Worm (Caenorhabditis elegans) whole organism, late embryonic: ENCODE data around the gene fipr-18.

Source experiments
- C08G9.2 ChIP-seq: sonication (generic microtip); optimal IDR thresholded peaks from 2 replicates; lab custom pipeline; 2016; ENCODE audit warnings: mild to moderate bottlenecking, missing genetic modification characterization, moderate library complexity, missing compliant biosample characterization
- C38D4.7 ChIP-seq: fragments of 200-800 bp; sonication (Bioruptor generic); optimal IDR thresholded peaks from 2 replicates; lab custom pipeline; 2018; ENCODE audit warnings: mild to moderate bottlenecking, missing genetic modification characterization, moderate library complexity, missing compliant biosample characterization
- K02D7.2 ChIP-seq: sonication (generic microtip); optimal IDR thresholded peaks from 2 replicates; lab custom pipeline; 2017; ENCODE audit warnings: mild to moderate bottlenecking, missing genetic modification characterization, missing compliant biosample characterization
- K09A11.1 ChIP-seq: sonication (generic microtip); optimal IDR thresholded peaks from 2 replicates; lab custom pipeline; 2017; ENCODE audit warnings: antibody characterized with exemption, mild to moderate bottlenecking, missing genetic modification characterization, missing compliant biosample characterization; ENCODE audit not compliant: insufficient read depth
- Y22D7AL.16 ChIP-seq: sonication (generic microtip); optimal IDR thresholded peaks from 2 replicates; lab custom pipeline; 2016; ENCODE audit warnings: missing genetic modification characterization, missing compliant biosample characterization
- ceh-14 ChIP-seq: sonication (generic microtip); optimal IDR thresholded peaks from 2 replicates; lab custom pipeline; 2016; ENCODE audit warnings: missing genotype, missing genetic modification characterization, missing compliant biosample characterization
- ceh-18 ChIP-seq: sonication (generic microtip); optimal IDR thresholded peaks from 2 replicates; lab custom pipeline; 2016; ENCODE audit warnings: missing genetic modification characterization, missing compliant biosample characterization
- ceh-19 ChIP-seq: fragments of 200-800 bp; sonication (Bioruptor generic); optimal IDR thresholded peaks from 2 replicates; lab custom pipeline; 2018; ENCODE audit warnings: mild to moderate bottlenecking, missing genetic modification characterization, missing compliant biosample characterization
- ceh-2 ChIP-seq: sonication (generic microtip); optimal IDR thresholded peaks from 2 replicates; lab custom pipeline; 2016; ENCODE audit warnings: missing genotype, missing genetic modification characterization, missing compliant biosample characterization
- ceh-22 ChIP-seq: sonication (generic microtip); optimal IDR thresholded peaks from 2 replicates; lab custom pipeline; 2017; ENCODE audit warnings: missing biosample characterization, missing genetic modification characterization
- ceh-30 ChIP-seq: fragments of 150-350 bp; optimal IDR thresholded peaks from 2 replicates; lab custom pipeline; 2014; ENCODE audit warnings: missing biosample characterization, missing genetic modification characterization
- ceh-31 ChIP-seq: sonication (generic microtip); optimal IDR thresholded peaks from 2 replicates; lab custom pipeline; 2016; ENCODE audit warnings: missing genetic modification characterization, missing compliant biosample characterization
- ceh-34 ChIP-seq: sonication (generic microtip); optimal IDR thresholded peaks from 2 replicates; lab custom pipeline; 2016; ENCODE audit warnings: mild to moderate bottlenecking, missing genetic modification characterization, missing compliant biosample characterization
- ceh-48 ChIP-seq: sonication (generic microtip); optimal IDR thresholded peaks from 2 replicates; lab custom pipeline; 2016; ENCODE audit warnings: missing genetic modification characterization, inconsistent platforms, missing compliant biosample characterization
- che-1 ChIP-seq: sonication (generic microtip); optimal IDR thresholded peaks from 2 replicates; lab custom pipeline; 2016; ENCODE audit warnings: mild to moderate bottlenecking, missing genetic modification characterization, missing compliant biosample characterization
- dmd-4 ChIP-seq: sonication (generic microtip); optimal IDR thresholded peaks from 2 replicates; lab custom pipeline; 2016; ENCODE audit warnings: borderline replicate concordance, missing genetic modification characterization, missing compliant biosample characterization
- dve-1 ChIP-seq: sonication (generic microtip); optimal IDR thresholded peaks from 2 replicates; lab custom pipeline; 2017; ENCODE audit warnings: antibody characterized with exemption, mild to moderate bottlenecking, missing genetic modification characterization, missing compliant biosample characterization
- elt-2 ChIP-seq: sonication (generic microtip); optimal IDR thresholded peaks from 2 replicates; lab custom pipeline; 2016; ENCODE audit warnings: missing genetic modification reagents, missing genetic modification characterization, missing compliant biosample characterization
- ets-4 ChIP-seq: sonication (generic microtip); optimal IDR thresholded peaks from 2 replicates; lab custom pipeline; 2016; ENCODE audit warnings: missing genetic modification characterization, missing compliant biosample characterization
- eyg-1 ChIP-seq: sonication (generic microtip); optimal IDR thresholded peaks from 2 replicates; lab custom pipeline; 2016; ENCODE audit warnings: missing genotype, missing genetic modification characterization, missing compliant biosample characterization
- fax-1 ChIP-seq: sonication (generic microtip); optimal IDR thresholded peaks from 2 replicates; lab custom pipeline; 2016; ENCODE audit warnings: missing genotype, missing genetic modification characterization, missing compliant biosample characterization
- fkh-6 ChIP-seq: sonication (generic microtip); optimal IDR thresholded peaks from 2 replicates; lab custom pipeline; 2016; ENCODE audit warnings: missing genetic modification characterization, missing compliant biosample characterization
- gmeb-2 ChIP-seq: sonication (generic microtip); optimal IDR thresholded peaks from 2 replicates; lab custom pipeline; 2016; ENCODE audit warnings: missing genetic modification characterization, inconsistent platforms, missing compliant biosample characterization
- hlh-13 ChIP-seq: fragments of 200-800 bp; sonication (Bioruptor generic); optimal IDR thresholded peaks from 2 replicates; lab custom pipeline; 2018; ENCODE audit warnings: mild to moderate bottlenecking, missing genetic modification characterization, missing compliant biosample characterization
- hlh-15 ChIP-seq: sonication (generic microtip); optimal IDR thresholded peaks from 2 replicates; lab custom pipeline; 2016; ENCODE audit warnings: missing genetic modification characterization, missing compliant biosample characterization
- hlh-30 ChIP-seq: sonication (generic microtip); optimal IDR thresholded peaks from 2 replicates; lab custom pipeline; 2017; ENCODE audit warnings: antibody characterized with exemption, missing genetic modification characterization, missing compliant biosample characterization; ENCODE audit not compliant: insufficient read depth
- hlh-6 ChIP-seq: sonication (generic microtip); optimal IDR thresholded peaks from 2 replicates; lab custom pipeline; 2016; ENCODE audit warnings: missing genotype, missing genetic modification characterization, missing compliant biosample characterization
- hlh-8 ChIP-seq: sonication (generic microtip); optimal IDR thresholded peaks from 2 replicates; lab custom pipeline; 2016; ENCODE audit warnings: missing genotype, missing genetic modification characterization, missing compliant biosample characterization
- madf-2 ChIP-seq: sonication (generic microtip); optimal IDR thresholded peaks from 2 replicates; lab custom pipeline; 2017; ENCODE audit warnings: missing genetic modification characterization, missing compliant biosample characterization
- mec-3 ChIP-seq: sonication (generic microtip); optimal IDR thresholded peaks from 2 replicates; lab custom pipeline; 2016; ENCODE audit warnings: borderline replicate concordance, missing genetic modification characterization, missing compliant biosample characterization
- nfya-1 ChIP-seq: sonication (generic microtip); optimal IDR thresholded peaks from 2 replicates; lab custom pipeline; 2017; ENCODE audit warnings: missing genetic modification characterization, mild to moderate bottlenecking, missing compliant biosample characterization, antibody characterized with exemption, moderate library complexity
- nhr-11 ChIP-seq: fragments of 150-350 bp; optimal IDR thresholded peaks from 2 replicates; lab custom pipeline; 2014; ENCODE audit warnings: missing biosample characterization, missing genetic modification characterization
- nhr-232 ChIP-seq: sonication (generic microtip); optimal IDR thresholded peaks from 2 replicates; lab custom pipeline; 2016; ENCODE audit warnings: missing genetic modification characterization, missing compliant biosample characterization
- pat-9 ChIP-seq: fragments of 200-800 bp; sonication (Bioruptor generic); optimal IDR thresholded peaks from 2 replicates; lab custom pipeline; 2018; ENCODE audit warnings: mild to moderate bottlenecking, missing genetic modification characterization, moderate library complexity, missing compliant biosample characterization
- pax-1 ChIP-seq: fragments of 150-350 bp; optimal IDR thresholded peaks from 2 replicates; lab custom pipeline; 2014; ENCODE audit warnings: missing biosample characterization, missing genetic modification characterization
- pha-4 ChIP-seq: fragments of 150-350 bp; optimal IDR thresholded peaks from 2 replicates; lab custom pipeline; 2018; ENCODE audit warnings: missing biosample characterization, missing genetic modification reagents, missing genetic modification characterization
- pqm-1 ChIP-seq: sonication (generic microtip); optimal IDR thresholded peaks from 2 replicates; lab custom pipeline; 2016; ENCODE audit warnings: missing genetic modification characterization, missing compliant biosample characterization
- pros-1 ChIP-seq: fragments of 150-350 bp; optimal IDR thresholded peaks from 2 replicates; lab custom pipeline; 2014; ENCODE audit warnings: missing biosample characterization, missing genetic modification reagents, missing genetic modification characterization
- rnt-1 ChIP-seq: sonication (generic microtip); optimal IDR thresholded peaks from 2 replicates; lab custom pipeline; 2016; ENCODE audit warnings: missing genetic modification characterization, missing compliant biosample characterization
- sdc-2 ChIP-seq: sonication (generic microtip); optimal IDR thresholded peaks from 2 replicates; lab custom pipeline; 2016; ENCODE audit warnings: missing genotype, missing genetic modification characterization, missing compliant biosample characterization
- sox-2 ChIP-seq: fragments of 200-800 bp; sonication (Bioruptor generic); IDR thresholded peaks from 2 replicates; pipeline ENCODE4 v1.3.6; 2022; ENCODE audit warnings: missing genetic modification reagents, missing genetic modification characterization, missing compliant biosample characterization
- sox-4 ChIP-seq: sonication (generic microtip); optimal IDR thresholded peaks from 2 replicates; lab custom pipeline; 2017; ENCODE audit warnings: mild to moderate bottlenecking, missing genetic modification characterization, inconsistent platforms, missing compliant biosample characterization
- syd-9 ChIP-seq: sonication (generic microtip); optimal IDR thresholded peaks from 2 replicates; lab custom pipeline; 2016; ENCODE audit warnings: mild to moderate bottlenecking, missing genetic modification characterization, moderate library complexity, missing compliant biosample characterization
- tbx-2 ChIP-seq: sonication (generic microtip); optimal IDR thresholded peaks from 2 replicates; lab custom pipeline; 2016; ENCODE audit warnings: missing genetic modification characterization, missing compliant biosample characterization
- ttx-3 ChIP-seq: sonication (generic microtip); optimal IDR thresholded peaks from 2 replicates; lab custom pipeline; 2016; ENCODE audit warnings: missing genetic modification reagents, missing genetic modification characterization, missing compliant biosample characterization
- unc-3 ChIP-seq, 2 experiments: fragments of 200-800 bp in 1 of 2; sonication (Bioruptor generic) in 1 of 2; sonication (generic microtip) in 1 of 2; conservative IDR thresholded peaks in 1 of 2; optimal IDR thresholded peaks in 1 of 2; 2 replicates each; pipeline versions ENCODE4 v1.3.6 to Lab custom; 2016 to 2022; ENCODE audit warnings: missing compliant biosample characterization in 2 of 2, missing genetic modification characterization in 2 of 2, missing genetic modification reagents in 1 of 2
- unc-42 ChIP-seq: sonication (generic microtip); optimal IDR thresholded peaks from 2 replicates; lab custom pipeline; 2016; ENCODE audit warnings: missing genotype, missing genetic modification characterization, missing compliant biosample characterization
- unc-55 ChIP-seq: sonication (generic microtip); optimal IDR thresholded peaks from 2 replicates; lab custom pipeline; 2017; ENCODE audit warnings: missing biosample characterization, missing genetic modification reagents, missing genetic modification characterization
- zip-5 ChIP-seq: sonication (generic microtip); optimal IDR thresholded peaks from 2 replicates; lab custom pipeline; 2016; ENCODE audit warnings: missing genetic modification characterization, missing compliant biosample characterization

The fipr-18 gene

ce11 chrIII:7498346-7498745 is 39.2 kb downstream of the fipr-18 start (continued):
- TF ChIP-seq elt-2 (peak; percentile 89), hlh-30 (tag; lab: Kevin White, UChicago) (peak; percentile 49), ets-4 (tag; lab: Kevin White, UChicago) (peak; percentile 26), unc-42 (tag; lab: Kevin White, UChicago) (peak; percentile 62), pha-4 (tag; lab: Kevin White, UChicago) (no peak), K09A11.1 (tag; lab: Kevin White, UChicago) (no peak), ceh-14 (tag; lab: Kevin White, UChicago) (peak; percentile 50), madf-2 (no peak), unc-55 (GFP tag; lab: Kevin White, UChicago) (peak; percentile 71), ceh-19 (GFP tag; lab: Kevin White, UChicago) (peak; percentile 25), nfya-1 (tag; lab: Kevin White, UChicago) (peak; percentile 84), pros-1 (tag; lab: Kevin White, UChicago) (no peak)
- TF ChIP-seq, all 69 proteins: peak for 17

ce11 chrIII:7499421-7499902 is 40.3 kb downstream of the fipr-18 start, which contains the start of the genes C07H6.9 and sap-140:
C07H6.9 (minus strand) TSS chrIII:7499471.
sap-140 (plus strand) TSS chrIII:7499738.
- TF ChIP-seq zip-5 (tag; lab: Kevin White, UChicago) (no peak), fax-1 (tag; lab: Kevin White, UChicago) (no peak), elt-2 (peak; percentile 21), hlh-30 (tag; lab: Kevin White, UChicago) (no peak), unc-55 (GFP tag; lab: Kevin White, UChicago) (no peak), ceh-18 (tag; lab: Kevin White, UChicago) (no peak), fkh-6 (no peak), hlh-15 (tag; lab: Kevin White, UChicago) (no peak), C38D4.7 (GFP tag; lab: Kevin White, UChicago) (no peak), C08G9.2 (tag; lab: Kevin White, UChicago) (no peak), sox-2 (GFP tag; lab: Robert Waterston, UW) (no peak), ceh-19 (GFP tag; lab: Kevin White, UChicago) (no peak), pqm-1 (no peak), ttx-3 (tag; lab: Kevin White, UChicago) (no peak), eyg-1 (tag; lab: Kevin White, UChicago) (no peak), che-1 (no peak), pax-1 (tag; lab: Kevin White, UChicago) (no peak), ceh-48 (tag; lab: Kevin White, UChicago) (no peak), nhr-11 (no peak), ceh-30 (tag; lab: Kevin White, UChicago) (peak; percentile 73), nfya-1 (tag; lab: Kevin White, UChicago) (peak; percentile 42), ceh-22 (no peak), unc-3 (GFP tag; conservative IDR thresholded peaks at IDR 0.05; lab: Robert Waterston, UW) (no peak), unc-3 (tag; optimal IDR thresholded peaks at IDR 0.05; lab: Kevin White, UChicago) (no peak), Y22D7AL.16 (tag; lab: Kevin White, UChicago) (no peak), K02D7.2 (tag; lab: Kevin White, UChicago) (no peak), mec-3 (tag; lab: Kevin White, UChicago) (no peak), syd-9 (no peak), madf-2 (no peak), gmeb-2 (tag; lab: Kevin White, UChicago) (no peak), hlh-13 (GFP tag; lab: Kevin White, UChicago) (no peak), hlh-8 (tag; lab: Kevin White, UChicago) (no peak), sox-4 (tag; lab: Kevin White, UChicago) (no peak), tbx-2 (tag; lab: Kevin White, UChicago) (no peak), nhr-232 (no peak), ceh-2 (tag; lab: Kevin White, UChicago) (peak; percentile 14), ceh-14 (tag; lab: Kevin White, UChicago) (no peak), sdc-2 (tag; lab: Kevin White, UChicago) (no peak), ceh-31 (tag; lab: Kevin White, UChicago) (peak; percentile 45), hlh-6 (tag; lab: Kevin White, UChicago) (no peak), dve-1 (no peak), ceh-34 (tag; lab: Kevin White, UChicago) (no peak), pat-9 (tag; lab: Kevin White, UChicago) (no peak), dmd-4 (tag; lab: Kevin White, UChicago) (no peak), rnt-1 (tag; lab: Kevin White, UChicago) (no peak)
